Fruit fly (Drosophila melanogaster) Kc167 (cell line): ENCODE measurements around the gene CG17325.

Source experiments
- Myc ChIP-seq: fragments of >200 bp; optimal IDR thresholded peaks from 2 replicates; lab custom pipeline; 2017; ENCODE audit warnings: missing external identifiers
- Sin3A ChIP-seq: fragments of >200 bp; optimal IDR thresholded peaks from 2 replicates; lab custom pipeline; 2018; ENCODE audit warnings: missing external identifiers
- h ChIP-seq: fragments of >200 bp; optimal IDR thresholded peaks from 3 replicates; lab custom pipeline; 2018; ENCODE audit warnings: missing external identifiers
- insv ChIP-seq: fragments of >200 bp; optimal IDR thresholded peaks from 3 replicates; lab custom pipeline; 2018; ENCODE audit warnings: missing external identifiers
- psq ChIP-seq: fragments of >200 bp; optimal IDR thresholded peaks from 2 replicates; lab custom pipeline; 2017; ENCODE audit warnings: missing external identifiers
- ttk ChIP-seq: sonication (Bioruptor generic); optimal IDR thresholded peaks from 2 replicates; lab custom pipeline; 2017; ENCODE audit warnings: missing external identifiers

DNA sequence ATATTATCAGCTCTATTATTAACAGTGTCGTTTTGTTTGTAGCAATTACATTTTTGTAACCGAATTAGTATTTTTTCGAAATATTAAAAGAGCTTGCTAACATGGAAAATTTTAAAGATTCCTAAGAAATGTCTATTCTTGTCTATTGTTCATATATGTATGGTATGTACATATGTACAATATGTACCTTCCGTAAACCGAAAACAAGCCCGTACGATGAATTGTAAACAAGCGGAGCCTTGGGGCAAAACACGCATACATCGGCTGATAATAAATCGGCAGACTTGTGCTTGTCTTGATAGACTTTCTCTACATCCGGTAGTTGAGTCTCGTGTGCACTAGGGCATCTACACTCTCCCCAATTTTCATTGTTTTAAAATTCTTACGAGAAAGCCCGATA is 10.4 kb downstream of the CG17325 start:
- no peak for TF ChIP-seq h (lab: Kevin White, UChicago)
- TF ChIP-seq insv, result no peak
- no peak for TF ChIP-seq psq (lab: Kevin White, UChicago)
- no peak for TF ChIP-seq Sin3A (lab: Kevin White, UChicago)
- TF ChIP-seq Myc (lab: Kevin White, UChicago), result no peak
- TF ChIP-seq ttk, result no peak
